Worm (Caenorhabditis elegans): Measurements from ENCODE around the gene lsy-27.

The lsy-27 gene

ce11 chrV:17376639-17377038 lies 26.6 kb upstream of the lsy-27 start, which contains the start of gene Y20C6A.1:
TSS of gene Y20C6A.1 (minus strand) at chrV:17376745.
- TF ChIP-seq unc-39 (tag; optimal IDR thresholded peaks at IDR 0.05) (no peak), fos-1 (tag; optimal IDR thresholded peaks at IDR 0.05) (peak; percentile 50)

ce11 chrV:17352827-17353373 lies 2.9 kb upstream of the lsy-27 start, which contains the start of the genes fbxa-134 and F47H4.2:
TSS of gene fbxa-134 (minus strand) at chrV:17352870.
TSS of gene F47H4.2 (plus strand) at chrV:17353323.
- no peak for TF ChIP-seq egl-27 (tag; optimal IDR thresholded peaks at IDR 0.05)
- peak; percentile 3 for TF ChIP-seq gmeb-1 (tag; optimal IDR thresholded peaks at IDR 0.05)
- TF ChIP-seq zag-1 (tag; optimal IDR thresholded peaks at IDR 0.05): no peak
- TF ChIP-seq blmp-1 (tag; optimal IDR thresholded peaks at IDR 0.05; ENCODE audit: insufficient read depth): no peak
- TF ChIP-seq crh-2 (tag; optimal IDR thresholded peaks at IDR 0.05): peak; percentile 43
- peak; percentile 18 for TF ChIP-seq sma-9 (GFP tag; optimal IDR thresholded peaks at IDR 0.05)
- no peak for TF ChIP-seq sma-9 (tag; optimal IDR thresholded peaks at IDR 0.05)
- TF ChIP-seq skn-1 (tag; optimal IDR thresholded peaks at IDR 0.05): peak; percentile 76
- TF ChIP-seq elt-3 (tag; optimal IDR thresholded peaks at IDR 0.05): no peak
- peak; percentile 79 for TF ChIP-seq fos-1 (tag; optimal IDR thresholded peaks at IDR 0.05)

ce11 chrV:17347602-17348001 lies 2.4 kb downstream of the lsy-27 start, which contains the start of gene skr-5:
TSS of gene skr-5 (plus strand) at chrV:17347902.
- TF ChIP-seq lin-13 (GFP tag; optimal IDR thresholded peaks at IDR 0.05) (no peak), nhr-11 (tag; optimal IDR thresholded peaks at IDR 0.05) (no peak), elt-1 (tag; optimal IDR thresholded peaks at IDR 0.05) (no peak), nhr-77 (tag; optimal IDR thresholded peaks at IDR 0.05) (no peak), dmd-4 (tag; optimal IDR thresholded peaks at IDR 0.05) (no peak), unc-62 (GFP tag; optimal IDR thresholded peaks at IDR 0.05) (no peak), ama-1 (optimal IDR thresholded peaks at IDR 0.05) (no peak), unc-55 (GFP tag; optimal IDR thresholded peaks at IDR 0.05) (no peak)

ce11 chrV:17344876-17345275 lies 5.1 kb downstream of the lsy-27 start, which contains the start of the genes fbxa-188 and fbxa-189:
TSS of gene fbxa-188 (minus strand) at chrV:17344926.
TSS of gene fbxa-189 (plus strand) at chrV:17345214.
- TF ChIP-seq peb-1 (tag; optimal IDR thresholded peaks at IDR 0.05) (no peak), egl-27 (tag; optimal IDR thresholded peaks at IDR 0.05) (no peak), gmeb-1 (tag; optimal IDR thresholded peaks at IDR 0.05) (no peak), R02D3.7 (tag; optimal IDR thresholded peaks at IDR 0.05) (no peak), nhr-237 (tag; optimal IDR thresholded peaks at IDR 0.05) (no peak), fos-1 (tag; optimal IDR thresholded peaks at IDR 0.05) (peak; percentile 19), crh-2 (tag; optimal IDR thresholded peaks at IDR 0.05) (no peak), nhr-25 (tag; optimal IDR thresholded peaks at IDR 0.05) (no peak)

ce11 chrV:17339349-17339748 lies 10.6 kb downstream of the lsy-27 start:
- no peak for TF ChIP-seq alr-1 (tag; optimal IDR thresholded peaks at IDR 0.05)
- no peak for TF ChIP-seq ceh-16 (tag; optimal IDR thresholded peaks at IDR 0.05)

- no peak for TF ChIP-seq zag-1 (tag; optimal IDR thresholded peaks at IDR 0.05)
- TF ChIP-seq F13H6.1 (tag; optimal IDR thresholded peaks at IDR 0.05): no peak
- no peak for TF ChIP-seq lin-39 (tag; optimal IDR thresholded peaks at IDR 0.05)
- no peak for TF ChIP-seq ceh-82 (tag; optimal IDR thresholded peaks at IDR 0.05)
These were observed 18.7 kb downstream of the lsy-27 start, which contains the start of gene fbxa-185 for ce11 chrV:17331340-17331739. TSS of gene fbxa-185 (plus strand) at chrV:17331640.

ce11 chrV:17328497-17328896 lies 21.5 kb downstream of the lsy-27 start, which contains the start of gene srg-44:
TSS of gene srg-44 (plus strand) at chrV:17328797.
- TF ChIP-seq nhr-237 (tag; optimal IDR thresholded peaks at IDR 0.05) (no peak), mab-5 (tag; optimal IDR thresholded peaks at IDR 0.05) (no peak), egl-27 (tag; optimal IDR thresholded peaks at IDR 0.05) (no peak)

ce11 chrV:17327867-17328266 lies 22.1 kb downstream of the lsy-27 start, which contains the start of gene sdz-16:
TSS of gene sdz-16 (minus strand) at chrV:17327967.
- TF ChIP-seq unc-39 (tag; optimal IDR thresholded peaks at IDR 0.05) (no peak), ztf-11 (tag; optimal IDR thresholded peaks at IDR 0.05) (no peak), alr-1 (tag; optimal IDR thresholded peaks at IDR 0.05) (no peak), gmeb-1 (tag; optimal IDR thresholded peaks at IDR 0.05) (no peak), nhr-6 (tag; optimal IDR thresholded peaks at IDR 0.05) (no peak), dmd-4 (tag; optimal IDR thresholded peaks at IDR 0.05) (no peak), ztf-1 (GFP tag; conservative IDR thresholded peaks at IDR 0.05) (no peak), mab-5 (tag; optimal IDR thresholded peaks at IDR 0.05) (no peak), crh-2 (tag; optimal IDR thresholded peaks at IDR 0.05) (no peak), lin-11 (tag; optimal IDR thresholded peaks at IDR 0.05) (no peak), lin-13 (GFP tag; optimal IDR thresholded peaks at IDR 0.05) (no peak), nhr-237 (tag; optimal IDR thresholded peaks at IDR 0.05) (no peak), ama-1 (optimal IDR thresholded peaks at IDR 0.05) (no peak), snpc-4 (tag; optimal IDR thresholded peaks at IDR 0.05) (no peak), peb-1 (tag; optimal IDR thresholded peaks at IDR 0.05) (no peak)
